Worm (Caenorhabditis elegans) whole organism, L2 larva: ENCODE results near the gene srh-298.

Source experiments
- F13H6.1 ChIP-seq: sonication (generic microtip); optimal IDR thresholded peaks from 2 replicates; lab custom pipeline; 2016; ENCODE audit warnings: missing genetic modification characterization, missing compliant biosample characterization
- fos-1 ChIP-seq: fragments of 150-350 bp; optimal IDR thresholded peaks from 2 replicates; lab custom pipeline; 2014; ENCODE audit warnings: missing biosample characterization, missing genetic modification characterization
- lin-13 ChIP-seq: fragments of 150-350 bp; optimal IDR thresholded peaks from 2 replicates; lab custom pipeline; 2014; ENCODE audit warnings: missing biosample characterization, missing genetic modification reagents, missing genetic modification characterization
- lin-39 ChIP-seq: fragments of 150-350 bp; optimal IDR thresholded peaks from 2 replicates; lab custom pipeline; 2014; ENCODE audit warnings: missing biosample characterization, missing genetic modification reagents, missing genetic modification characterization
- nhr-11 ChIP-seq: fragments of 150-350 bp; optimal IDR thresholded peaks from 2 replicates; lab custom pipeline; 2014; ENCODE audit warnings: missing biosample characterization, missing genetic modification characterization
- nhr-12 ChIP-seq: fragments of 150-350 bp; optimal IDR thresholded peaks from 2 replicates; lab custom pipeline; 2014; ENCODE audit warnings: missing biosample characterization, missing genetic modification characterization
- nhr-237 ChIP-seq: fragments of 150-350 bp; optimal IDR thresholded peaks from 2 replicates; lab custom pipeline; 2014; ENCODE audit warnings: missing biosample characterization, missing genetic modification characterization
- unc-62 ChIP-seq: fragments of 150-350 bp; optimal IDR thresholded peaks from 2 replicates; lab custom pipeline; 2014; ENCODE audit warnings: missing biosample characterization, missing genetic modification reagents, missing genetic modification characterization
- zag-1 ChIP-seq: fragments of 150-350 bp; optimal IDR thresholded peaks from 2 replicates; lab custom pipeline; 2014; ENCODE audit warnings: missing biosample characterization, missing genetic modification characterization

DNA sequence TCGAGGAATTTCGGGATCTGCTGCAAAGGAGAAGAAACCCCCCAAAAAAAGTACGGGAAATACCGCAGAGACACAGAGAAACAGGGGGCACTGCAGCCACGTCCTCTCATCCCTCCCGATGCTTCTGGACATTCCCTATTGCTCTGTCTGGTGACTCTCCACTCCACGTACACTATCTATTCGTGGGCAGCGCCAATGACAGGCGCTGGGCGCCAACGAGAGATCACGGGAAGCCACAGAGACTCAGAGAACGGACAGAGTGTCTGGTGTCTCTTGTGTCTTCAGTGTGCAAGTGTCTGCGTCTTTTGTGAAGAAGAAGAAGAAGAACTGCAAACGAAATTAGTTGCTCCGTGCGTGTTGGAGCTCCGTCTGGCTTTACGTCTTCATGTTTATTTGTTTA lies 39.2 kb downstream of the srh-298 start:
- TF ChIP-seq fos-1 (tag; lab: Kevin White, UChicago) (peak; percentile 69), nhr-11 (no peak), lin-39 (tag; lab: Kevin White, UChicago) (no peak), zag-1 (tag; lab: Kevin White, UChicago) (peak; percentile 74), unc-62 (no peak), nhr-12 (no peak), F13H6.1 (peak; percentile 94), lin-13 (GFP tag; lab: Kevin White, UChicago) (peak; percentile 78), nhr-237 (peak; percentile 32)
